Fruit fly (Drosophila melanogaster) whole organism, pupa: ENCODE results near the gene CG15533.

Source experiments
- CG10348 ChIP-seq: fragments of 200-800 bp; sonication (Bioruptor generic); IDR thresholded peaks from 2 replicates; pipeline ENCODE4 v1.3.6; 2022; ENCODE audit warnings: missing biosample characterization, missing genetic modification characterization
- CG13204 ChIP-seq: fragments of 200-800 bp; sonication (Bioruptor generic); optimal IDR thresholded peaks from 2 replicates; lab custom pipeline; 2018; ENCODE audit warnings: missing biosample characterization, mild to moderate bottlenecking, missing genetic modification characterization, moderate library complexity
- CG14655 ChIP-seq: fragments of 200-800 bp; sonication (Bioruptor generic); optimal IDR thresholded peaks from 3 replicates; lab custom pipeline; 2017; ENCODE audit warnings: mild to moderate bottlenecking, missing biosample characterization, missing genetic modification reagents, missing genetic modification characterization
- CG17806 ChIP-seq: fragments of 200-800 bp; sonication (Bioruptor generic); optimal IDR thresholded peaks from 2 replicates; lab custom pipeline; 2018; ENCODE audit warnings: missing biosample characterization, mild to moderate bottlenecking, missing genetic modification characterization, moderate library complexity
- CG8159 ChIP-seq: fragments of 200-800 bp; sonication (Bioruptor generic); optimal IDR thresholded peaks from 3 replicates; lab custom pipeline; 2018; ENCODE audit warnings: missing biosample characterization, mild to moderate bottlenecking, missing genetic modification characterization, moderate library complexity
- CG9948 ChIP-seq: fragments of 200-800 bp; sonication (Bioruptor generic); optimal IDR thresholded peaks from 2 replicates; lab custom pipeline; 2018; ENCODE audit warnings: missing biosample characterization, mild to moderate bottlenecking, missing genetic modification characterization, moderate library complexity
- EcR ChIP-seq: fragments of 200-800 bp; sonication (Bioruptor generic); optimal IDR thresholded peaks from 3 replicates; lab custom pipeline; 2019; ENCODE audit warnings: missing biosample characterization, missing genetic modification characterization, mild to moderate bottlenecking, moderate library complexity, missing genetic modification reagents
- Ets98B ChIP-seq: fragments of 200-800 bp; sonication (Bioruptor generic); IDR thresholded peaks from 2 replicates; pipeline ENCODE4 v1.3.6; 2022; ENCODE audit warnings: missing biosample characterization, missing genetic modification characterization
- Pif1B ChIP-seq: fragments of 200-800 bp; sonication (Bioruptor generic); optimal IDR thresholded peaks from 3 replicates; lab custom pipeline; 2016; ENCODE audit warnings: missing biosample characterization, missing genetic modification characterization
- Snoo ChIP-seq: fragments of 200-800 bp; sonication (Bioruptor generic); optimal IDR thresholded peaks from 3 replicates; lab custom pipeline; 2017; ENCODE audit warnings: missing biosample characterization, mild to moderate bottlenecking, missing genetic modification characterization, inconsistent platforms
- gl ChIP-seq: fragments of 200-800 bp; sonication (Bioruptor generic); optimal IDR thresholded peaks from 2 replicates; lab custom pipeline; 2018; ENCODE audit warnings: missing biosample characterization, mild to moderate bottlenecking, missing genetic modification characterization

DNA sequence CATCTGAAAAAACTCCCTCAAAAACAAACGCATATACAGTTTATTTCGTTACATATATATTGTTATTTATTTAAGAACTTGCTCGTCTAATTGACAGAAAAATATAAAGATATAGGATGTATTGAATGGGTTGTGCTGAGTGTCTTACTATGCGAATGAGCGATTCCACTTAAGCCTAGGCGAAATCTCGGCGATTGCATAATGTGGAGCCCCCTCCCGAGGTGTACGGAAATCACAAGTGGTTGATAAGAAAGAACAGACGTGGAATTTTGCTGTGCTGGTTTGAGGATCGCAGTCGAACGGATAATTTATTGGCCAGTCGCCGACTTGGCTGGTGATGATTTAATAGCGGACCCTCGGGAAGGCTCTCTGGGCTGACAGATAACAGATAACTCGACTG, 43.1 kb upstream of the CG15533 start:
- TF ChIP-seq Snoo (tag; lab: Kevin White, UChicago) (no peak), CG14655 (GFP tag; lab: Kevin White, UChicago) (no peak), gl (no peak), CG17806 (no peak), Pif1B (GFP tag; lab: Kevin White, UChicago) (no peak), Ets98B (GFP tag; lab: Robert Waterston, UW) (no peak), CG8159 (tag; lab: Kevin White, UChicago) (no peak), EcR (no peak), CG13204 (GFP tag; lab: Kevin White, UChicago) (no peak), CG10348 (GFP tag; lab: Robert Waterston, UW) (no peak), CG9948 (tag; lab: Kevin White, UChicago) (no peak)
